Worm (Caenorhabditis elegans): ENCODE results near the gene F37A4.3.

DNA sequence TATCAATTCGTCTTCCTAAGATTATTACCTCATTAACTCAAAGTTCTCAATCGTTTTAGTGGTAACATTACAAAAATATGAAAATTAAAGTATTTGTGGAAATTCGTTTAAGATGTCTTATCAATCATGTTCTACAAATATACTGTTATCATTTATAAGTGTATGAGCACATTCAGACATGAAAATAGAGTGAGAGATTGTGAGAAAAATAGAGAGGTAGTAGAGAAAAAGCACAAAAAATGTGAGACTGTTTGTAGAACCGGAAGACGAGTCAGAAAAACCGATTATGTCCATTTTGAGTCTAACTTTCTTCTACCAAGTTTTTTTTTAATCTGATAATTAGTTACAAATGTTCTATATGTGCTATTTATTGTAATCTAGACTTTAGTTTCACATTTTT, 25.1 kb upstream of the F37A4.3 start:
- TF ChIP-seq nhr-77 (tag; optimal IDR thresholded peaks at IDR 0.05) (no peak), unc-86 (tag; optimal IDR thresholded peaks at IDR 0.05) (no peak), nhr-71 (tag; optimal IDR thresholded peaks at IDR 0.05) (no peak), fos-1 (tag; optimal IDR thresholded peaks at IDR 0.05) (no peak), nhr-12 (tag; optimal IDR thresholded peaks at IDR 0.05) (no peak), skn-1 (tag; optimal IDR thresholded peaks at IDR 0.05) (no peak), tbx-2 (tag; optimal IDR thresholded peaks at IDR 0.05) (no peak), ama-1 (optimal IDR thresholded peaks at IDR 0.05) (no peak), F16B12.6 (tag; optimal IDR thresholded peaks at IDR 0.05) (no peak), unc-130 (tag; optimal IDR thresholded peaks at IDR 0.05) (no peak), blmp-1 (tag; optimal IDR thresholded peaks at IDR 0.05) (no peak), ceh-63 (GFP tag; optimal IDR thresholded peaks at IDR 0.05) (no peak), nhr-237 (tag; optimal IDR thresholded peaks at IDR 0.05) (no peak), egl-27 (tag; optimal IDR thresholded peaks at IDR 0.05) (no peak)

Measured in whole organism, L1 larva.